Fruit fly (Drosophila melanogaster) whole organism, embryonic: ENCODE results near the gene CRIF.
A peak's percentile ranks its signal among the peaks of the same experiment; 100 is the strongest.

Experiments
- Atf3 ChIP-seq: fragments of 200-800 bp; sonication (Bioruptor generic); optimal IDR thresholded peaks from 3 replicates; lab custom pipeline; 2016; ENCODE audit warnings: missing biosample characterization, missing genetic modification characterization
- Atf6 ChIP-seq: fragments of 200-800 bp; sonication (Bioruptor generic); IDR thresholded peaks from 2 replicates; pipeline ENCODE4 v1.3.6; 2022; ENCODE audit warnings: missing biosample characterization, missing genetic modification characterization
- B-H1 ChIP-seq: fragments of 200-800 bp; sonication (Bioruptor generic); IDR thresholded peaks from 3 replicates; pipeline ENCODE4 v1.3.6; 2022; ENCODE audit warnings: missing biosample characterization, missing genetic modification characterization
- BEAF-32 ChIP-seq: fragments of 200-800 bp; sonication (Bioruptor generic); optimal IDR thresholded peaks from 3 replicates; lab custom pipeline; 2017; ENCODE audit warnings: missing biosample characterization, missing genetic modification characterization, mild to moderate bottlenecking, moderate library complexity, missing genetic modification reagents
- Bdp1 ChIP-seq: fragments of 200-800 bp; sonication (Bioruptor generic); optimal IDR thresholded peaks from 3 replicates; lab custom pipeline; 2016; ENCODE audit warnings: missing biosample characterization, missing genetic modification characterization
- Bgb ChIP-seq: fragments of 200-800 bp; sonication (Bioruptor generic); IDR thresholded peaks from 2 replicates; pipeline ENCODE4 v1.3.6; 2022; ENCODE audit warnings: missing biosample characterization, missing genetic modification characterization; ENCODE audit not compliant: partially characterized antibody
- CG10147 ChIP-seq: fragments of 200-800 bp; sonication (Bioruptor generic); optimal IDR thresholded peaks from 2 replicates; lab custom pipeline; 2019; ENCODE audit warnings: missing biosample characterization, mild to moderate bottlenecking, missing genetic modification characterization, moderate library complexity
- CG11398 ChIP-seq: fragments of 200-800 bp; sonication (Bioruptor generic); optimal IDR thresholded peaks from 2 replicates; lab custom pipeline; 2016; ENCODE audit warnings: missing biosample characterization, missing genetic modification characterization
- CG12155 ChIP-seq: fragments of 200-800 bp; sonication (Bioruptor generic); optimal IDR thresholded peaks from 3 replicates; lab custom pipeline; 2016; ENCODE audit warnings: missing biosample characterization, missing genetic modification characterization
- CG12391 ChIP-seq: fragments of 200-800 bp; sonication (Bioruptor generic); optimal IDR thresholded peaks from 3 replicates; lab custom pipeline; 2018; ENCODE audit warnings: missing biosample characterization, mild to moderate bottlenecking, missing genetic modification characterization, moderate library complexity
- CG13775 ChIP-seq: fragments of 200-800 bp; sonication (Bioruptor generic); optimal IDR thresholded peaks from 3 replicates; lab custom pipeline; 2017; ENCODE audit warnings: missing biosample characterization, mild to moderate bottlenecking, missing genetic modification characterization
- CG14014 ChIP-seq: fragments of 200-800 bp; sonication (Bioruptor generic); IDR thresholded peaks from 2 replicates; pipeline ENCODE4 v1.3.6; 2022; ENCODE audit warnings: missing biosample characterization, missing genetic modification characterization
- CG14050 ChIP-seq: fragments of 200-800 bp; sonication (Bioruptor generic); IDR thresholded peaks from 3 replicates; pipeline ENCODE4 v1.3.6; 2022; ENCODE audit warnings: missing biosample characterization, missing genetic modification characterization
- CG14441 ChIP-seq: fragments of 200-800 bp; sonication (Bioruptor generic); IDR thresholded peaks from 2 replicates; pipeline ENCODE4 v1.3.6; 2022; ENCODE audit warnings: missing biosample characterization, missing genetic modification characterization
- CG14965 ChIP-seq: fragments of 200-800 bp; sonication (Bioruptor generic); optimal IDR thresholded peaks from 2 replicates; lab custom pipeline; 2016; ENCODE audit warnings: missing biosample characterization, missing genetic modification characterization, borderline replicate concordance
- CG1529 ChIP-seq: fragments of 200-800 bp; sonication (Bioruptor generic); optimal IDR thresholded peaks from 3 replicates; lab custom pipeline; 2018; ENCODE audit warnings: missing biosample characterization, missing genetic modification characterization
- CG17568 ChIP-seq: fragments of 200-800 bp; sonication (Bioruptor generic); optimal IDR thresholded peaks from 2 replicates; lab custom pipeline; 2018; ENCODE audit warnings: missing biosample characterization, mild to moderate bottlenecking, missing genetic modification characterization, moderate library complexity
- CG31388 ChIP-seq: fragments of 200-800 bp; sonication (Bioruptor generic); optimal IDR thresholded peaks from 2 replicates; lab custom pipeline; 2016; ENCODE audit warnings: missing biosample characterization, missing genetic modification characterization
- CG4282 ChIP-seq: fragments of 200-800 bp; sonication (Bioruptor generic); optimal IDR thresholded peaks from 2 replicates; lab custom pipeline; 2016; ENCODE audit warnings: missing biosample characterization, missing genetic modification characterization
- CG4617 ChIP-seq: fragments of 200-800 bp; sonication (Bioruptor generic); optimal IDR thresholded peaks from 3 replicates; lab custom pipeline; 2016; ENCODE audit warnings: missing biosample characterization, missing genetic modification characterization, borderline replicate concordance
- CG6689 ChIP-seq: fragments of 200-800 bp; sonication (Bioruptor generic); IDR thresholded peaks from 2 replicates; pipeline ENCODE4 v1.3.6; 2022; ENCODE audit warnings: missing biosample characterization, missing genetic modification characterization
- CG6765 ChIP-seq: fragments of 200-800 bp; sonication (Bioruptor generic); optimal IDR thresholded peaks from 3 replicates; lab custom pipeline; 2017; ENCODE audit warnings: missing biosample characterization, mild to moderate bottlenecking, missing genetic modification characterization
- CG6791 ChIP-seq: fragments of 200-800 bp; sonication (Bioruptor generic); IDR thresholded peaks from 3 replicates; pipeline ENCODE4 v1.3.6; 2022; ENCODE audit warnings: missing biosample characterization, missing genetic modification characterization; ENCODE audit not compliant: partially characterized antibody
- CG7271 ChIP-seq: fragments of 200-800 bp; sonication (Bioruptor generic); optimal IDR thresholded peaks from 2 replicates; lab custom pipeline; 2018; ENCODE audit warnings: missing biosample characterization, mild to moderate bottlenecking, missing genetic modification characterization, moderate library complexity
- CG9609 ChIP-seq: fragments of 200-800 bp; sonication (Bioruptor generic); optimal IDR thresholded peaks from 3 replicates; lab custom pipeline; 2016; ENCODE audit warnings: missing biosample characterization, missing genetic modification characterization
- CG9797 ChIP-seq: fragments of 200-800 bp; sonication (Bioruptor generic); optimal IDR thresholded peaks from 3 replicates; lab custom pipeline; 2018; ENCODE audit warnings: missing biosample characterization, mild to moderate bottlenecking, missing genetic modification characterization
- CHES-1-like ChIP-seq: fragments of 200-800 bp; sonication (Bioruptor generic); optimal IDR thresholded peaks from 2 replicates; lab custom pipeline; 2016; ENCODE audit warnings: missing biosample characterization, missing genetic modification characterization
- CoRest ChIP-seq: fragments of 200-800 bp; sonication (Bioruptor generic); optimal IDR thresholded peaks from 3 replicates; lab custom pipeline; 2018; ENCODE audit warnings: missing biosample characterization, mild to moderate bottlenecking, missing genetic modification characterization, moderate library complexity
- Fer2 ChIP-seq: fragments of 200-800 bp; sonication (Bioruptor generic); optimal IDR thresholded peaks from 2 replicates; lab custom pipeline; 2018; ENCODE audit warnings: missing biosample characterization, mild to moderate bottlenecking, missing genetic modification characterization, moderate library complexity
- Hmr ChIP-seq: fragments of 200-800 bp; sonication (Bioruptor generic); optimal IDR thresholded peaks from 3 replicates; lab custom pipeline; 2017; ENCODE audit warnings: mild to moderate bottlenecking, missing biosample characterization, missing genetic modification reagents, missing genetic modification characterization
- Hr78 ChIP-seq, 2 experiments: fragments of 200-800 bp in 1 of 2; fragments of >200 bp in 1 of 2; sonication (Bioruptor generic) in 1 of 2; optimal IDR thresholded peaks; 2 replicates each; lab custom pipeline; 2017 to 2019; ENCODE audit warnings: missing biosample characterization in 2 of 2, missing genetic modification characterization in 2 of 2, mild to moderate bottlenecking in 1 of 2, moderate library complexity in 1 of 2
- MESR4 ChIP-seq: fragments of 200-800 bp; sonication (Bioruptor generic); optimal IDR thresholded peaks from 2 replicates; lab custom pipeline; 2018; ENCODE audit warnings: missing biosample characterization, mild to moderate bottlenecking, missing genetic modification characterization, moderate library complexity
- Scr ChIP-seq: fragments of 200-800 bp; sonication (Bioruptor generic); IDR thresholded peaks from 2 replicates; pipeline ENCODE4 v1.3.6; 2022; ENCODE audit warnings: missing biosample characterization, missing genetic modification characterization; ENCODE audit not compliant: partially characterized antibody
- Sry-δ ChIP-seq: fragments of 200-800 bp; sonication (Bioruptor generic); optimal IDR thresholded peaks from 2 replicates; lab custom pipeline; 2016; ENCODE audit warnings: missing biosample characterization, missing genetic modification characterization
- Ssrp ChIP-seq: fragments of 200-800 bp; sonication (Bioruptor generic); optimal IDR thresholded peaks from 2 replicates; lab custom pipeline; 2018; ENCODE audit warnings: missing biosample characterization, mild to moderate bottlenecking, missing genetic modification characterization, moderate library complexity
- ash1 ChIP-seq: fragments of 200-800 bp; sonication (Bioruptor generic); optimal IDR thresholded peaks from 2 replicates; lab custom pipeline; 2018; ENCODE audit warnings: missing biosample characterization, mild to moderate bottlenecking, missing genetic modification characterization
- croc ChIP-seq: fragments of 200-800 bp; sonication (Bioruptor generic); conservative IDR thresholded peaks from 3 replicates; pipeline ENCODE4 v1.3.6; 2022; ENCODE audit warnings: missing biosample characterization, missing genetic modification characterization
- dm ChIP-seq: fragments of 200-800 bp; sonication (Bioruptor generic); optimal IDR thresholded peaks from 3 replicates; lab custom pipeline; 2016; ENCODE audit warnings: missing biosample characterization, missing genetic modification characterization
- dmrt11E ChIP-seq: fragments of 200-800 bp; sonication (Bioruptor generic); optimal IDR thresholded peaks from 3 replicates; lab custom pipeline; 2018; ENCODE audit warnings: missing biosample characterization, mild to moderate bottlenecking, missing genetic modification characterization, moderate library complexity
- eve ChIP-seq, 2 experiments: fragments of >200 bp; optimal IDR thresholded peaks; 2 replicates each; lab custom pipeline; 2017; ENCODE audit warnings: missing biosample characterization in 2 of 2, missing genetic modification characterization in 2 of 2
- mam ChIP-seq: fragments of 200-800 bp; sonication (Bioruptor generic); optimal IDR thresholded peaks from 3 replicates; lab custom pipeline; 2016; ENCODE audit warnings: missing biosample characterization, missing genetic modification characterization
- mld ChIP-seq: fragments of 200-800 bp; sonication (Bioruptor generic); IDR thresholded peaks from 3 replicates; pipeline ENCODE4 v1.3.6; 2022; ENCODE audit warnings: missing biosample characterization, missing genetic modification characterization; ENCODE audit not compliant: partially characterized antibody
- pros ChIP-seq: fragments of 200-800 bp; sonication (Bioruptor generic); optimal IDR thresholded peaks from 3 replicates; lab custom pipeline; 2019; ENCODE audit warnings: missing biosample characterization, mild to moderate bottlenecking, missing genetic modification characterization, moderate library complexity
- schlank ChIP-seq: fragments of 200-800 bp; sonication (Bioruptor generic); optimal IDR thresholded peaks from 2 replicates; lab custom pipeline; 2018; ENCODE audit warnings: missing biosample characterization, mild to moderate bottlenecking, missing genetic modification characterization
- sob ChIP-seq: fragments of 200-800 bp; sonication (Bioruptor generic); IDR thresholded peaks from 2 replicates; pipeline ENCODE4 v1.3.6; 2022; ENCODE audit warnings: missing biosample characterization, missing genetic modification characterization
- stwl ChIP-seq: fragments of 200-800 bp; sonication (Bioruptor generic); optimal IDR thresholded peaks from 3 replicates; lab custom pipeline; 2018; ENCODE audit warnings: missing biosample characterization, mild to moderate bottlenecking, missing genetic modification characterization, moderate library complexity
- tap ChIP-seq: fragments of 200-800 bp; optimal IDR thresholded peaks from 3 replicates; lab custom pipeline; 2019; ENCODE audit warnings: missing biosample characterization, mild to moderate bottlenecking, missing genetic modification characterization, moderate library complexity
- ttk ChIP-seq: fragments of 200-800 bp; sonication (Bioruptor generic); IDR thresholded peaks from 2 replicates; pipeline ENCODE4 v2.1.2; 2022; ENCODE audit warnings: missing biosample characterization, missing genetic modification characterization
- tup ChIP-seq: fragments of 200-800 bp; sonication (Bioruptor generic); optimal IDR thresholded peaks from 2 replicates; lab custom pipeline; 2016; ENCODE audit warnings: missing biosample characterization, mild to moderate bottlenecking, missing genetic modification characterization, moderate library complexity
- unc-4 ChIP-seq: fragments of 200-800 bp; sonication (Bioruptor generic); IDR thresholded peaks from 2 replicates; pipeline ENCODE4 v1.3.6; 2022; ENCODE audit warnings: missing biosample characterization, missing genetic modification characterization; ENCODE audit not compliant: partially characterized antibody

CRIF gene

dm6 chr3L:21574296-21574745, 5.6 kb upstream of the CRIF start (continued):
- TF ChIP-seq croc (GFP tag; lab: Robert Waterston, UW) (no peak), Atf6 (GFP tag; lab: Robert Waterston, UW) (no peak), CG11398 (GFP tag; lab: Kevin White, UChicago) (no peak), mld (GFP tag; lab: Robert Waterston, UW) (no peak), sob (GFP tag; lab: Robert Waterston, UW) (no peak; the same call in 1 of the 2 replicates), CG14965 (no peak), CG14014 (GFP tag; lab: Robert Waterston, UW) (no peak), CG31388 (no peak), CG6791 (GFP tag; lab: Robert Waterston, UW) (no peak), CG10147 (GFP tag; lab: Kevin White, UChicago) (no peak), CG13775 (GFP tag; lab: Kevin White, UChicago) (no peak), MESR4 (GFP tag; lab: Kevin White, UChicago) (peak; percentile 85), CG14050 (no peak), dmrt11E (no peak), CHES-1-like (GFP tag; lab: Kevin White, UChicago) (no peak), CG12155 (no peak), CG9797 (peak; percentile 72), CG14441 (GFP tag; lab: Robert Waterston, UW) (no peak), schlank (tag; lab: Kevin White, UChicago) (no peak), CG1529 (no peak), dm (no peak), CG9609 (GFP tag; lab: Kevin White, UChicago) (no peak), CG7271 (no peak), Scr (GFP tag; lab: Robert Waterston, UW) (no peak), CG4617 (GFP tag; lab: Kevin White, UChicago) (peak; percentile 86), CG4282 (GFP tag; lab: Kevin White, UChicago) (no peak), BEAF-32 (GFP tag; lab: Kevin White, UChicago) (peak; percentile 22), pros (no peak), CoRest (tag; lab: Kevin White, UChicago) (no peak), mam (GFP tag; lab: Kevin White, UChicago) (peak; percentile 37), Atf3 (GFP tag; lab: Kevin White, UChicago) (no peak), Ssrp (no peak), ttk (GFP tag; lab: Robert Waterston, UW) (no peak), Hmr (GFP tag; lab: Kevin White, UChicago) (no peak), tap (tag; lab: Kevin White, UChicago) (no peak), tup (GFP tag; lab: Kevin White, UChicago) (no peak), Sry-δ (GFP tag; lab: Kevin White, UChicago) (peak; percentile 27), CG12391 (tag; lab: Kevin White, UChicago) (no peak), CG17568 (GFP tag; lab: Kevin White, UChicago) (no peak), Fer2 (tag; lab: Kevin White, UChicago) (no peak), unc-4 (no peak), eve (GFP tag; optimal IDR thresholded peaks at IDR 0.05; lab: Kevin White, UChicago) (peak in 1 of 2 experiments; percentile 56), CG6689 (no peak), CG6765 (no peak), Bgb (GFP tag; lab: Robert Waterston, UW) (no peak), Bdp1 (GFP tag; lab: Kevin White, UChicago) (no peak), B-H1 (GFP tag; lab: Robert Waterston, UW) (no peak), ash1 (no peak), Hr78 (GFP tag; optimal IDR thresholded peaks at IDR 0.05; lab: Kevin White, UChicago) (no peak), stwl (tag; lab: Kevin White, UChicago) (peak; percentile 58)
